Worm (Caenorhabditis elegans) whole organism, L2 larva: ENCODE data around the gene F58B4.2.

Experiments
- alr-1 ChIP-seq: fragments of 150-350 bp; optimal IDR thresholded peaks from 2 replicates; lab custom pipeline; 2014; ENCODE audit warnings: missing biosample characterization, missing genetic modification characterization
- dmd-4 ChIP-seq: sonication (generic microtip); optimal IDR thresholded peaks from 2 replicates; lab custom pipeline; 2017; ENCODE audit warnings: missing biosample characterization, missing genetic modification characterization
- elt-1 ChIP-seq: fragments of 150-350 bp; optimal IDR thresholded peaks from 2 replicates; lab custom pipeline; 2014; ENCODE audit warnings: missing biosample characterization, missing genetic modification characterization
- fos-1 ChIP-seq: fragments of 150-350 bp; optimal IDR thresholded peaks from 2 replicates; lab custom pipeline; 2014; ENCODE audit warnings: missing biosample characterization, missing genetic modification characterization
- mdl-1 ChIP-seq, 2 experiments: fragments of 150-350 bp in 1 of 2; sonication (generic microtip) in 1 of 2; optimal IDR thresholded peaks; 2 replicates each; lab custom pipeline; 2017; ENCODE audit warnings: missing biosample characterization in 2 of 2, missing genetic modification characterization in 2 of 2
- nhr-129 ChIP-seq: fragments of 150-350 bp; optimal IDR thresholded peaks from 2 replicates; lab custom pipeline; 2014; ENCODE audit warnings: missing biosample characterization, missing genetic modification characterization
- nhr-237 ChIP-seq: fragments of 150-350 bp; optimal IDR thresholded peaks from 2 replicates; lab custom pipeline; 2014; ENCODE audit warnings: missing biosample characterization, missing genetic modification characterization
- peb-1 ChIP-seq: fragments of 150-350 bp; optimal IDR thresholded peaks from 2 replicates; lab custom pipeline; 2014; ENCODE audit warnings: missing biosample characterization, missing genetic modification characterization
- sem-4 ChIP-seq: fragments of 150-350 bp; optimal IDR thresholded peaks from 2 replicates; lab custom pipeline; 2014; ENCODE audit warnings: missing biosample characterization, missing genetic modification reagents, missing genetic modification characterization
- skn-1 ChIP-seq: sonication (generic microtip); optimal IDR thresholded peaks from 2 replicates; lab custom pipeline; 2017; ENCODE audit warnings: missing biosample characterization, missing genetic modification characterization
- sma-3 ChIP-seq: sonication (generic microtip); optimal IDR thresholded peaks from 2 replicates; lab custom pipeline; 2016; ENCODE audit warnings: missing genetic modification reagents, missing genetic modification characterization, missing compliant biosample characterization
- sma-9 ChIP-seq, 2 experiments: fragments of 150-350 bp in 1 of 2; sonication (generic microtip) in 1 of 2; optimal IDR thresholded peaks; 2 replicates each; lab custom pipeline; 2014 to 2016; ENCODE audit warnings: missing genetic modification characterization in 2 of 2, mild to moderate bottlenecking in 1 of 2, missing biosample characterization in 1 of 2, missing compliant biosample characterization in 1 of 2, missing genetic modification reagents in 1 of 2, moderate library complexity in 1 of 2
- unc-55 ChIP-seq: fragments of 150-350 bp; sonication (generic microtip); optimal IDR thresholded peaks from 3 replicates; lab custom pipeline; 2014; ENCODE audit warnings: missing biosample characterization, missing genetic modification reagents, missing genetic modification characterization
- unc-62 ChIP-seq: fragments of 150-350 bp; optimal IDR thresholded peaks from 2 replicates; lab custom pipeline; 2014; ENCODE audit warnings: missing biosample characterization, missing genetic modification reagents, missing genetic modification characterization
- ztf-4 ChIP-seq: fragments of 150-350 bp; optimal IDR thresholded peaks from 2 replicates; lab custom pipeline; 2014; ENCODE audit warnings: missing biosample characterization, missing genetic modification characterization

F58B4.2 gene

ce11 chrV:10871457-10871861 is 46.8 kb downstream of the F58B4.2 start (continued):
- TF ChIP-seq nhr-237 (tag; lab: Kevin White, UChicago) (no peak), peb-1 (no peak)

ce11 chrV:10870050-10870449 is 48.2 kb downstream of the F58B4.2 start:
- TF ChIP-seq unc-55 (GFP tag; lab: Kevin White, UChicago), result no peak
- no peak for TF ChIP-seq alr-1 (tag; lab: Kevin White, UChicago)
- no peak for TF ChIP-seq mdl-1 (tag; optimal IDR thresholded peaks at IDR 0.05; lab: Kevin White, UChicago)
- TF ChIP-seq dmd-4, result no peak
- no peak for TF ChIP-seq sem-4 (tag; lab: Kevin White, UChicago)
- TF ChIP-seq unc-62 (GFP tag; lab: Kevin White, UChicago), result no peak
- peak; percentile 64 for TF ChIP-seq nhr-129 (tag; lab: Kevin White, UChicago)
- no peak for TF ChIP-seq sma-3 (GFP tag; lab: Kevin White, UChicago)
- TF ChIP-seq sma-9 (GFP tag; optimal IDR thresholded peaks at IDR 0.05; lab: Kevin White, UChicago), result peak; percentile 8
- no peak for TF ChIP-seq sma-9 (tag; optimal IDR thresholded peaks at IDR 0.05; lab: Kevin White, UChicago)
- no peak for TF ChIP-seq ztf-4 (tag; lab: Kevin White, UChicago)
- TF ChIP-seq peb-1, result no peak
- no peak for TF ChIP-seq elt-1 (tag; lab: Kevin White, UChicago)
- no peak for TF ChIP-seq skn-1 (tag; lab: Kevin White, UChicago)
- peak; percentile 24 for TF ChIP-seq fos-1 (tag; lab: Kevin White, UChicago)
